Worm (Caenorhabditis elegans) whole organism, L3 larva: Measurements from ENCODE around the gene bath-37.

Source experiments
- R02D3.7 ChIP-seq: fragments of 150-350 bp; optimal IDR thresholded peaks from 2 replicates; lab custom pipeline; 2014; ENCODE audit warnings: missing biosample characterization, missing genetic modification characterization
- ZK546.5 ChIP-seq: sonication (generic microtip); optimal IDR thresholded peaks from 2 replicates; lab custom pipeline; 2017; ENCODE audit warnings: missing biosample characterization, missing genetic modification characterization
- aly-2 ChIP-seq: fragments of 150-350 bp; optimal IDR thresholded peaks from 2 replicates; lab custom pipeline; 2014; ENCODE audit warnings: missing biosample characterization, missing genetic modification characterization
- ama-1 ChIP-seq: fragments of 150-350 bp; optimal IDR thresholded peaks from 2 replicates; lab custom pipeline; 2018
- ceh-16 ChIP-seq: sonication (generic microtip); optimal IDR thresholded peaks from 2 replicates; lab custom pipeline; 2017; ENCODE audit warnings: missing biosample characterization, missing genetic modification characterization
- ceh-28 ChIP-seq: fragments of 150-350 bp; optimal IDR thresholded peaks from 2 replicates; lab custom pipeline; 2014; ENCODE audit warnings: missing biosample characterization, missing genetic modification reagents, missing genetic modification characterization
- ceh-82 ChIP-seq: fragments of 150-350 bp; optimal IDR thresholded peaks from 2 replicates; lab custom pipeline; 2014; ENCODE audit warnings: missing biosample characterization, missing genetic modification characterization
- ceh-9 ChIP-seq: sonication (generic microtip); optimal IDR thresholded peaks from 2 replicates; lab custom pipeline; 2018; ENCODE audit warnings: missing biosample characterization, missing genetic modification characterization
- daf-12 ChIP-seq: fragments of 150-350 bp; optimal IDR thresholded peaks from 2 replicates; lab custom pipeline; 2014; ENCODE audit warnings: missing biosample characterization, missing genetic modification reagents, missing genetic modification characterization
- egl-27 ChIP-seq: sonication (generic microtip); optimal IDR thresholded peaks from 4 replicates; lab custom pipeline; 2017; ENCODE audit warnings: missing biosample characterization, missing genetic modification reagents, missing genetic modification characterization
- egl-5 ChIP-seq: fragments of 150-350 bp; optimal IDR thresholded peaks from 2 replicates; lab custom pipeline; 2017; ENCODE audit warnings: missing biosample characterization, missing genetic modification reagents, missing genetic modification characterization, inconsistent platforms
- elt-1 ChIP-seq: fragments of 150-350 bp; optimal IDR thresholded peaks from 2 replicates; lab custom pipeline; 2014; ENCODE audit warnings: missing biosample characterization, missing genetic modification characterization
- elt-2 ChIP-seq: sonication (generic microtip); optimal IDR thresholded peaks from 2 replicates; lab custom pipeline; 2016; ENCODE audit warnings: missing genetic modification reagents, mild to moderate bottlenecking, missing genetic modification characterization, missing compliant biosample characterization
- elt-3 ChIP-seq, 3 experiments: fragments of 150-350 bp in 1 of 3; sonication (generic microtip) in 2 of 3; optimal IDR thresholded peaks; 2 replicates in 2 of 3; 4 replicates in 1 of 3; lab custom pipeline; 2014 to 2017; ENCODE audit warnings: missing biosample characterization in 3 of 3, missing genetic modification characterization in 3 of 3
- eor-1 ChIP-seq, 2 experiments: fragments of 150-350 bp; optimal IDR thresholded peaks; 2 replicates each; lab custom pipeline; 2014 to 2018; ENCODE audit warnings: missing biosample characterization in 2 of 2, missing genetic modification characterization in 2 of 2
- fkh-10 ChIP-seq: sonication (generic microtip); optimal IDR thresholded peaks from 2 replicates; lab custom pipeline; 2017; ENCODE audit warnings: missing biosample characterization, missing genetic modification reagents, missing genetic modification characterization
- fkh-2 ChIP-seq: fragments of 150-350 bp; optimal IDR thresholded peaks from 2 replicates; lab custom pipeline; 2014; ENCODE audit warnings: missing biosample characterization, missing genetic modification reagents, missing genetic modification characterization
- fos-1 ChIP-seq: fragments of 150-350 bp; optimal IDR thresholded peaks from 2 replicates; lab custom pipeline; 2014; ENCODE audit warnings: missing biosample characterization, missing genetic modification characterization
- jun-1 ChIP-seq: fragments of 150-350 bp; optimal IDR thresholded peaks from 2 replicates; lab custom pipeline; 2014; ENCODE audit warnings: missing biosample characterization, missing genetic modification reagents, missing genetic modification characterization
- lin-39 ChIP-seq: fragments of 150-350 bp; optimal IDR thresholded peaks from 2 replicates; lab custom pipeline; 2018; ENCODE audit warnings: missing biosample characterization, missing genetic modification reagents, missing genetic modification characterization
- lsy-12 ChIP-seq: sonication (generic microtip); optimal IDR thresholded peaks from 2 replicates; lab custom pipeline; 2016; ENCODE audit warnings: mild to moderate bottlenecking, missing genetic modification characterization, missing compliant biosample characterization
- mdl-1 ChIP-seq: fragments of 150-350 bp; optimal IDR thresholded peaks from 2 replicates; lab custom pipeline; 2014; ENCODE audit warnings: missing biosample characterization, missing genetic modification characterization
- mml-1 ChIP-seq: fragments of 150-350 bp; sonication (generic microtip); optimal IDR thresholded peaks from 3 replicates; lab custom pipeline; 2014; ENCODE audit warnings: missing biosample characterization, missing genetic modification characterization
- nfya-1 ChIP-seq: sonication (generic microtip); optimal IDR thresholded peaks from 2 replicates; lab custom pipeline; 2017; ENCODE audit warnings: missing genetic modification characterization, mild to moderate bottlenecking, missing compliant biosample characterization, antibody characterized with exemption, moderate library complexity; ENCODE audit not compliant: insufficient read depth
- nhr-11 ChIP-seq: fragments of 150-350 bp; optimal IDR thresholded peaks from 2 replicates; lab custom pipeline; 2014; ENCODE audit warnings: missing biosample characterization, missing genetic modification characterization
- nhr-12 ChIP-seq: fragments of 150-350 bp; optimal IDR thresholded peaks from 2 replicates; lab custom pipeline; 2014; ENCODE audit warnings: missing biosample characterization, missing genetic modification characterization
- nhr-23 ChIP-seq: fragments of 150-350 bp; optimal IDR thresholded peaks from 2 replicates; lab custom pipeline; 2014; ENCODE audit warnings: missing biosample characterization, missing genetic modification reagents, missing genetic modification characterization
- nhr-237 ChIP-seq: fragments of 150-350 bp; optimal IDR thresholded peaks from 2 replicates; lab custom pipeline; 2014; ENCODE audit warnings: missing biosample characterization, missing genetic modification characterization
- nhr-25 ChIP-seq: sonication (generic microtip); optimal IDR thresholded peaks from 2 replicates; lab custom pipeline; 2017; ENCODE audit warnings: missing biosample characterization, missing genetic modification characterization
- nhr-28 ChIP-seq: fragments of 150-350 bp; optimal IDR thresholded peaks from 2 replicates; lab custom pipeline; 2014; ENCODE audit warnings: missing biosample characterization, missing genetic modification characterization
- nhr-43 ChIP-seq: sonication (generic microtip); optimal IDR thresholded peaks from 2 replicates; lab custom pipeline; 2016; ENCODE audit warnings: mild to moderate bottlenecking, missing genetic modification characterization, missing compliant biosample characterization; ENCODE audit not compliant: poor library complexity, severe bottlenecking
- nhr-67 ChIP-seq: fragments of 150-350 bp; optimal IDR thresholded peaks from 2 replicates; lab custom pipeline; 2014; ENCODE audit warnings: missing biosample characterization, missing genetic modification characterization
- nhr-76 ChIP-seq: fragments of 150-350 bp; sonication (generic microtip); optimal IDR thresholded peaks from 5 replicates; lab custom pipeline; 2014; ENCODE audit warnings: missing biosample characterization, missing genetic modification characterization
- nhr-77 ChIP-seq: fragments of 150-350 bp; optimal IDR thresholded peaks from 2 replicates; lab custom pipeline; 2014; ENCODE audit warnings: missing biosample characterization, missing genetic modification characterization
- pha-4 ChIP-seq: fragments of 150-350 bp; optimal IDR thresholded peaks from 2 replicates; lab custom pipeline; 2014; ENCODE audit warnings: missing biosample characterization, missing genetic modification reagents, missing genetic modification characterization
- pqm-1 ChIP-seq: fragments of 150-350 bp; optimal IDR thresholded peaks from 2 replicates; lab custom pipeline; 2017; ENCODE audit warnings: missing biosample characterization, missing genetic modification characterization, inconsistent platforms
- sea-2 ChIP-seq: fragments of 150-350 bp; sonication (generic microtip); optimal IDR thresholded peaks from 4 replicates; lab custom pipeline; 2014; ENCODE audit warnings: missing biosample characterization, missing genetic modification reagents, missing genetic modification characterization
- skn-1 ChIP-seq: fragments of 150-350 bp; optimal IDR thresholded peaks from 2 replicates; lab custom pipeline; 2014; ENCODE audit warnings: missing biosample characterization, missing genetic modification characterization
- snpc-4 ChIP-seq: fragments of 150-350 bp; optimal IDR thresholded peaks from 2 replicates; lab custom pipeline; 2014; ENCODE audit warnings: missing biosample characterization, missing genetic modification characterization
- unc-39 ChIP-seq: sonication (generic microtip); optimal IDR thresholded peaks from 4 replicates; lab custom pipeline; 2017; ENCODE audit warnings: missing biosample characterization, missing genetic modification characterization
- unc-62 ChIP-seq: fragments of 150-350 bp; sonication (generic microtip); optimal IDR thresholded peaks from 4 replicates; lab custom pipeline; 2014; ENCODE audit warnings: missing biosample characterization, missing genetic modification reagents, missing genetic modification characterization
- zag-1 ChIP-seq: fragments of 150-350 bp; optimal IDR thresholded peaks from 2 replicates; lab custom pipeline; 2014; ENCODE audit warnings: missing biosample characterization, missing genetic modification characterization
- ztf-11 ChIP-seq: fragments of 150-350 bp; optimal IDR thresholded peaks from 2 replicates; lab custom pipeline; 2014; ENCODE audit warnings: missing biosample characterization, missing genetic modification characterization

bath-37 gene

DNA sequence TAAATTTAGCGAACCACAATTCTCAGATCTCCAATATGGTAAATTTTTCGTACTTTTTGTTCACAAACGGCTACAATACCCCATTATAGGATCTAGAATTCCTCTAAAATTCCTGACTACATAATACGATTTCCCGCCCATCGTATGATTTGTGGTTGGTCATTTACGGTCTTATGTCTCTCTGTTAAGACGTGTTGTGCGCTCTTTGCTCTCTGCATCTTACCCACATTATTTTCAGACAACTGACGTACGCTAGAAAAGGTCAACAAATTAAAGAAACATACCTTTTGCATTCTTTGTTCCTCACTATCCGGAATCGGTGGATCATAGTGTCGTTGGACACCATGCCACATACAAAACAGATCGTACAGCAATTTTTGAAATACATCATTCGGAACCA, 25.6 kb upstream of the bath-37 start:
- peak; percentile 39 for TF ChIP-seq elt-2 (tag; lab: Kevin White, UChicago)
- no peak for TF ChIP-seq zag-1 (tag; lab: Kevin White, UChicago)
- TF ChIP-seq pqm-1 (tag; lab: Kevin White, UChicago), result peak; percentile 4

- TF ChIP-seq daf-12 (tag; lab: Kevin White, UChicago), result no peak
- TF ChIP-seq egl-27 (tag; lab: Kevin White, UChicago), result no peak
- peak; percentile 62 for TF ChIP-seq nhr-43 (tag; lab: Kevin White, UChicago)
- peak; percentile 19 for TF ChIP-seq elt-2 (tag; lab: Kevin White, UChicago)
- no peak for TF ChIP-seq sea-2
- TF ChIP-seq fkh-2 (tag; lab: Kevin White, UChicago), result no peak
- TF ChIP-seq unc-62 (GFP tag; lab: Kevin White, UChicago), result no peak
- no peak for TF ChIP-seq egl-5 (tag; lab: Kevin White, UChicago)
- no peak for TF ChIP-seq jun-1
- no peak for TF ChIP-seq nhr-25 (tag; lab: Kevin White, UChicago)
- peak; percentile 8 for TF ChIP-seq elt-1 (tag; lab: Kevin White, UChicago)
- TF ChIP-seq ceh-9 (tag; lab: Kevin White, UChicago), result no peak
- no peak for TF ChIP-seq ztf-11 (tag; lab: Kevin White, UChicago)
- no peak for TF ChIP-seq ceh-28 (tag; lab: Kevin White, UChicago)
- no peak for TF ChIP-seq nhr-12
- TF ChIP-seq nhr-67 (tag; lab: Kevin White, UChicago), result no peak
- no peak for TF ChIP-seq nfya-1
- no peak for TF ChIP-seq ceh-16 (tag; lab: Kevin White, UChicago)
- TF ChIP-seq pqm-1 (tag; lab: Kevin White, UChicago), result peak; percentile 16
- no peak for TF ChIP-seq lsy-12 (tag; lab: Kevin White, UChicago)
- no peak for TF ChIP-seq nhr-28 (tag; lab: Kevin White, UChicago)
- TF ChIP-seq zag-1 (tag; lab: Kevin White, UChicago), result no peak
- TF ChIP-seq unc-39 (tag; lab: Kevin White, UChicago), result no peak
- TF ChIP-seq eor-1 (tag; optimal IDR thresholded peaks at IDR 0.05; lab: Kevin White, UChicago), result no peak
- TF ChIP-seq elt-3 (tag; optimal IDR thresholded peaks at IDR 0.05; lab: Kevin White, UChicago), result no peak
- no peak for TF ChIP-seq fkh-10 (GFP tag; lab: Kevin White, UChicago)
- no peak for TF ChIP-seq mml-1
- TF ChIP-seq lin-39 (tag; lab: Kevin White, UChicago), result no peak
- no peak for TF ChIP-seq ama-1
- peak; percentile 60 for TF ChIP-seq nhr-23 (tag; lab: Kevin White, UChicago)
- TF ChIP-seq ceh-82 (tag; lab: Kevin White, UChicago), result no peak
- no peak for TF ChIP-seq nhr-77
- TF ChIP-seq snpc-4 (tag; lab: Kevin White, UChicago), result no peak
- no peak for TF ChIP-seq nhr-76
- TF ChIP-seq R02D3.7 (tag; lab: Kevin White, UChicago), result no peak
- TF ChIP-seq nhr-11 (tag; lab: Kevin White, UChicago), result no peak
- no peak for TF ChIP-seq pha-4 (tag; lab: Kevin White, UChicago)
- no peak for TF ChIP-seq ZK546.5 (tag; lab: Kevin White, UChicago)
- TF ChIP-seq nhr-237, result no peak
- no peak for TF ChIP-seq mdl-1 (tag; lab: Kevin White, UChicago)
- TF ChIP-seq fos-1 (tag; lab: Kevin White, UChicago), result no peak
- no peak for TF ChIP-seq aly-2 (tag; lab: Kevin White, UChicago)
- TF ChIP-seq skn-1 (tag; lab: Kevin White, UChicago), result no peak
Measured at ce11 chrIV:12044844-12045738, 23.6 kb upstream of the bath-37 start.
